Worm (Caenorhabditis elegans) whole organism, mixed stage, embryonic: Measurements from ENCODE around the gene srh-194.

Experiments
- blmp-1 ChIP-seq: fragments of 150-350 bp; optimal IDR thresholded peaks from 2 replicates; lab custom pipeline; 2014; ENCODE audit warnings: missing biosample characterization, missing genetic modification characterization
- drap-1 ChIP-seq: fragments of 200-800 bp; sonication (Bioruptor generic); optimal IDR thresholded peaks from 3 replicates; lab custom pipeline; 2018; ENCODE audit warnings: mild to moderate bottlenecking, missing genetic modification characterization, missing compliant biosample characterization
- elt-1 ChIP-seq: sonication (generic microtip); optimal IDR thresholded peaks from 2 replicates; lab custom pipeline; 2017; ENCODE audit warnings: missing genetic modification characterization, mild to moderate bottlenecking, missing compliant biosample characterization, antibody characterized with exemption, moderate library complexity, borderline replicate concordance; ENCODE audit not compliant: insufficient read depth
- elt-3 ChIP-seq: fragments of 150-350 bp; optimal IDR thresholded peaks from 2 replicates; lab custom pipeline; 2014; ENCODE audit warnings: missing biosample characterization, missing genetic modification characterization
- hlh-1 ChIP-seq: fragments of 150-350 bp; optimal IDR thresholded peaks from 2 replicates; lab custom pipeline; 2014; ENCODE audit warnings: missing biosample characterization, missing genetic modification reagents, missing genetic modification characterization
- lsy-2 ChIP-seq: fragments of 150-350 bp; optimal IDR thresholded peaks from 2 replicates; lab custom pipeline; 2014; ENCODE audit warnings: missing biosample characterization, missing genetic modification characterization
- mab-5 ChIP-seq: fragments of 150-350 bp; optimal IDR thresholded peaks from 2 replicates; lab custom pipeline; 2014; ENCODE audit warnings: missing biosample characterization, missing genetic modification characterization
- nhr-12 ChIP-seq: fragments of 150-350 bp; optimal IDR thresholded peaks from 2 replicates; lab custom pipeline; 2014; ENCODE audit warnings: missing biosample characterization, missing genetic modification characterization
- nhr-237 ChIP-seq: fragments of 150-350 bp; optimal IDR thresholded peaks from 2 replicates; lab custom pipeline; 2014; ENCODE audit warnings: missing biosample characterization, missing genetic modification characterization
- snpc-4 ChIP-seq: fragments of 150-350 bp; optimal IDR thresholded peaks from 2 replicates; lab custom pipeline; 2014; ENCODE audit warnings: missing biosample characterization, missing genetic modification characterization
- sptf-1 ChIP-seq: sonication (generic microtip); optimal IDR thresholded peaks from 2 replicates; lab custom pipeline; 2017; ENCODE audit warnings: mild to moderate bottlenecking, missing genetic modification characterization, moderate library complexity, missing compliant biosample characterization
- unc-62 ChIP-seq: fragments of 150-350 bp; optimal IDR thresholded peaks from 2 replicates; lab custom pipeline; 2014; ENCODE audit warnings: missing biosample characterization, missing genetic modification reagents, missing genetic modification characterization
- ztf-11 ChIP-seq: fragments of 150-350 bp; optimal IDR thresholded peaks from 2 replicates; lab custom pipeline; 2014; ENCODE audit warnings: missing biosample characterization, missing genetic modification characterization

DNA sequence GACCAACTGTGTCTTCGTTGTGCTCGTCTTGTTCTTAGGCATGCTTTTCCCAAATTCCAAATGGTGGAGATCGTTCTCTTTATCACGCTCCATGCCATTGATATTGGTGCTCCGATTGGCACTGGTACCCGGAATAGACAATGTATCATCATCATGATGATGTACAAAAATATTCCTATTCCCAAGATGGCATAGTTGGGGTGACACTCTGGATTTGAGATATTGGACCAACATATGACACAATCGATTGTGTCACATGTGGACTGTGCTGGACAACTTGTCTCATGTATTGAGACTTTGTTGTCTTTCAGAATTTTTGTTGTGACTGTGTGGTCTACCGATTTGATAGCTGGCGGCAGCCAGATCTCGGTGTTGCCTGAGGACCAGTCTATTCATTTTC, 10.9 kb upstream of the srh-194 start:
- TF ChIP-seq lsy-2 (tag; lab: Kevin White, UChicago) (no peak), mab-5 (tag; lab: Kevin White, UChicago) (no peak), unc-62 (GFP tag; lab: Kevin White, UChicago) (no peak), nhr-237 (no peak), sptf-1 (no peak), snpc-4 (tag; lab: Kevin White, UChicago) (no peak), ztf-11 (tag; lab: Kevin White, UChicago) (no peak), blmp-1 (tag; lab: Kevin White, UChicago) (no peak), nhr-12 (tag; lab: Kevin White, UChicago) (no peak), drap-1 (GFP tag; lab: Kevin White, UChicago) (no peak), elt-1 (tag; lab: Kevin White, UChicago) (no peak), hlh-1 (tag; lab: Kevin White, UChicago) (no peak), elt-3 (tag; lab: Kevin White, UChicago) (no peak)
